Worm (Caenorhabditis elegans) whole organism, L4 larva: ENCODE results near the gene C26F1.3.

Experiments used
- D1046.2 ChIP-seq: fragments of 200-800 bp; sonication (Bioruptor generic); IDR thresholded peaks from 2 replicates; pipeline ENCODE4 v1.3.6; 2022; ENCODE audit warnings: missing genetic modification characterization, missing compliant biosample characterization
- F37D6.2 ChIP-seq: sonication (generic microtip); optimal IDR thresholded peaks from 2 replicates; lab custom pipeline; 2016; ENCODE audit warnings: mild to moderate bottlenecking, missing genetic modification characterization, missing compliant biosample characterization
- T26A8.4 ChIP-seq: fragments of 200-800 bp; sonication (Bioruptor generic); IDR thresholded peaks from 2 replicates; pipeline ENCODE4 v1.3.6; 2022; ENCODE audit warnings: missing genetic modification characterization, missing compliant biosample characterization
- Y105C5A.15 ChIP-seq: fragments of 200-800 bp; sonication (Bioruptor generic); IDR thresholded peaks from 2 replicates; pipeline ENCODE4 v1.3.6; 2022; ENCODE audit warnings: missing genetic modification characterization, missing compliant biosample characterization
- ZK546.5 ChIP-seq, 2 experiments: sonication (generic microtip); optimal IDR thresholded peaks; 2 replicates each; lab custom pipeline; 2017; ENCODE audit warnings: missing biosample characterization in 2 of 2, missing genetic modification characterization in 2 of 2
- aha-1 ChIP-seq: fragments of 150-350 bp; peaks from one replicate; lab custom pipeline; 2014; ENCODE audit warnings: missing biosample characterization, missing genetic modification characterization
- arid-1 ChIP-seq: fragments of 200-800 bp; sonication (Bioruptor generic); conservative IDR thresholded peaks from 2 replicates; pipeline ENCODE4 v1.3.6; 2022; ENCODE audit warnings: missing genetic modification reagents, missing genetic modification characterization, missing compliant biosample characterization
- attf-4 ChIP-seq: sonication (generic microtip); optimal IDR thresholded peaks from 3 replicates; lab custom pipeline; 2017; ENCODE audit warnings: missing biosample characterization, missing genetic modification characterization
- ceh-20 ChIP-seq: fragments of 200-800 bp; sonication (Bioruptor generic); IDR thresholded peaks from 2 replicates; pipeline ENCODE4 v1.3.6; 2022; ENCODE audit warnings: missing genetic modification reagents, missing genetic modification characterization, missing compliant biosample characterization
- ceh-32 ChIP-seq: sonication (generic microtip); optimal IDR thresholded peaks from 2 replicates; lab custom pipeline; 2016; ENCODE audit warnings: mild to moderate bottlenecking, missing genetic modification characterization, missing compliant biosample characterization; ENCODE audit not compliant: poor library complexity
- ceh-82 ChIP-seq: sonication (generic microtip); optimal IDR thresholded peaks from 2 replicates; lab custom pipeline; 2017; ENCODE audit warnings: missing biosample characterization, missing genetic modification characterization
- ces-1 ChIP-seq: fragments of 150-350 bp; sonication (generic microtip); optimal IDR thresholded peaks from 4 replicates; lab custom pipeline; 2014; ENCODE audit warnings: missing biosample characterization, missing genetic modification reagents, missing genetic modification characterization
- daf-16 ChIP-seq, 3 experiments: sonication (generic microtip); optimal IDR thresholded peaks; 2 replicates each; lab custom pipeline; 2016 to 2017; ENCODE audit warnings: missing genetic modification characterization in 3 of 3, missing genetic modification reagents in 3 of 3, mild to moderate bottlenecking in 2 of 3, missing compliant biosample characterization in 2 of 3, missing biosample characterization in 1 of 3, moderate library complexity in 1 of 3
- dmd-6 ChIP-seq: fragments of 200-800 bp; sonication (Bioruptor generic); IDR thresholded peaks from 2 replicates; pipeline ENCODE4 v1.3.6; 2022; ENCODE audit warnings: missing genetic modification reagents, missing genetic modification characterization, missing compliant biosample characterization
- dpl-1 ChIP-seq: fragments of 150-350 bp; optimal IDR thresholded peaks from 2 replicates; lab custom pipeline; 2014; ENCODE audit warnings: missing biosample characterization, missing genetic modification reagents, missing genetic modification characterization
- duxl-1 ChIP-seq: sonication (generic microtip); optimal IDR thresholded peaks from 2 replicates; lab custom pipeline; 2016; ENCODE audit warnings: mild to moderate bottlenecking, missing genetic modification characterization, moderate library complexity, missing compliant biosample characterization; ENCODE audit not compliant: poor library complexity
- dve-1 ChIP-seq: sonication (generic microtip); optimal IDR thresholded peaks from 2 replicates; lab custom pipeline; 2017; ENCODE audit warnings: antibody characterized with exemption, mild to moderate bottlenecking, missing genetic modification characterization, missing compliant biosample characterization; ENCODE audit not compliant: insufficient read depth
- egl-27 ChIP-seq: sonication (generic microtip); optimal IDR thresholded peaks from 3 replicates; lab custom pipeline; 2017; ENCODE audit warnings: missing biosample characterization, missing genetic modification reagents, missing genetic modification characterization
- fkh-10 ChIP-seq: fragments of 150-350 bp; optimal IDR thresholded peaks from 2 replicates; lab custom pipeline; 2014; ENCODE audit warnings: missing biosample characterization, missing genetic modification reagents, missing genetic modification characterization
- gei-8 ChIP-seq: fragments of 200-800 bp; sonication (Bioruptor generic); optimal IDR thresholded peaks from 2 replicates; lab custom pipeline; 2018; ENCODE audit warnings: mild to moderate bottlenecking, missing genetic modification characterization, missing compliant biosample characterization
- hlh-11 ChIP-seq: fragments of 200-800 bp; sonication (Bioruptor generic); optimal IDR thresholded peaks from 2 replicates; lab custom pipeline; 2018; ENCODE audit warnings: mild to moderate bottlenecking, missing genetic modification characterization, missing compliant biosample characterization
- hlh-30 ChIP-seq: sonication (generic microtip); optimal IDR thresholded peaks from 2 replicates; lab custom pipeline; 2017; ENCODE audit warnings: antibody characterized with exemption, mild to moderate bottlenecking, missing genetic modification characterization, missing compliant biosample characterization; ENCODE audit not compliant: insufficient read depth
- hmg-1.1 ChIP-seq: fragments of 200-800 bp; sonication (Bioruptor generic); IDR thresholded peaks from 2 replicates; pipeline ENCODE4 v1.3.6; 2022; ENCODE audit warnings: missing genetic modification reagents, missing genetic modification characterization, missing compliant biosample characterization
- lim-7 ChIP-seq: fragments of 200-800 bp; sonication (Bioruptor generic); IDR thresholded peaks from 2 replicates; pipeline ENCODE4 v1.3.6; 2022; ENCODE audit warnings: missing genetic modification characterization, missing compliant biosample characterization
- lin-1 ChIP-seq: fragments of 200-800 bp; sonication (Bioruptor generic); IDR thresholded peaks from 2 replicates; pipeline ENCODE4 v1.3.6; 2022; ENCODE audit warnings: missing genetic modification reagents, missing genetic modification characterization, missing compliant biosample characterization
- lin-39 ChIP-seq: fragments of 150-350 bp; optimal IDR thresholded peaks from 2 replicates; lab custom pipeline; 2014; ENCODE audit warnings: missing biosample characterization, missing genetic modification reagents, missing genetic modification characterization
- lsy-2 ChIP-seq, 2 experiments: fragments of 150-350 bp in 1 of 2; sonication (generic microtip) in 1 of 2; optimal IDR thresholded peaks; 2 replicates each; lab custom pipeline; 2014 to 2017; ENCODE audit warnings: missing biosample characterization in 2 of 2, missing genetic modification characterization in 2 of 2
- mdl-1 ChIP-seq, 2 experiments: fragments of 150-350 bp in 1 of 2; sonication (generic microtip) in 1 of 2; optimal IDR thresholded peaks; 2 replicates each; lab custom pipeline; 2014 to 2017; ENCODE audit warnings: missing biosample characterization in 2 of 2, missing genetic modification characterization in 2 of 2
- mep-1 ChIP-seq: fragments of 150-350 bp; sonication (generic microtip); optimal IDR thresholded peaks from 3 replicates; lab custom pipeline; 2014; ENCODE audit warnings: missing biosample characterization, missing genetic modification characterization
- mxl-3 ChIP-seq: fragments of 200-800 bp; sonication (Bioruptor generic); optimal IDR thresholded peaks from 2 replicates; lab custom pipeline; 2018; ENCODE audit warnings: mild to moderate bottlenecking, missing genetic modification characterization, missing compliant biosample characterization
- nhr-11 ChIP-seq: fragments of 150-350 bp; optimal IDR thresholded peaks from 2 replicates; lab custom pipeline; 2014; ENCODE audit warnings: missing biosample characterization, missing genetic modification characterization
- nhr-25 ChIP-seq: sonication (generic microtip); optimal IDR thresholded peaks from 2 replicates; lab custom pipeline; 2017; ENCODE audit warnings: missing genetic modification characterization, mild to moderate bottlenecking, missing compliant biosample characterization, antibody characterized with exemption, moderate library complexity, borderline replicate concordance; ENCODE audit not compliant: insufficient read depth
- nhr-28 ChIP-seq: fragments of 150-350 bp; optimal IDR thresholded peaks from 2 replicates; lab custom pipeline; 2014; ENCODE audit warnings: missing biosample characterization, missing genetic modification characterization
- nhr-42 ChIP-seq: fragments of 200-800 bp; sonication (Bioruptor generic); IDR thresholded peaks from 2 replicates; pipeline ENCODE4 v1.3.6; 2022; ENCODE audit warnings: missing genetic modification characterization, missing compliant biosample characterization
- nhr-48 ChIP-seq: sonication (generic microtip); optimal IDR thresholded peaks from 2 replicates; lab custom pipeline; 2016; ENCODE audit warnings: mild to moderate bottlenecking, missing genetic modification characterization, missing compliant biosample characterization
- nhr-77 ChIP-seq: fragments of 150-350 bp; optimal IDR thresholded peaks from 2 replicates; lab custom pipeline; 2014; ENCODE audit warnings: missing biosample characterization, missing genetic modification characterization
- pqm-1 ChIP-seq: sonication (generic microtip); optimal IDR thresholded peaks from 2 replicates; lab custom pipeline; 2017; ENCODE audit warnings: missing biosample characterization, missing genetic modification characterization
- rbr-2 ChIP-seq: sonication (generic microtip); optimal IDR thresholded peaks from 2 replicates; lab custom pipeline; 2016; ENCODE audit warnings: missing genotype, missing genetic modification characterization, missing compliant biosample characterization
- unc-62 ChIP-seq, 3 experiments: fragments of 150-350 bp in 1 of 3; sonication (generic microtip); optimal IDR thresholded peaks in 2 of 3; peaks in 1 of 3; 1 replicate in 1 of 3; 2 replicates in 2 of 3; lab custom pipeline; 2014 to 2017; ENCODE audit warnings: missing biosample characterization in 3 of 3, missing genetic modification characterization in 3 of 3, missing genetic modification reagents in 3 of 3, missing genotype in 1 of 3
- vab-7 ChIP-seq: fragments of 200-800 bp; sonication (Bioruptor generic); IDR thresholded peaks from 2 replicates; pipeline ENCODE4 v1.3.6; 2022; ENCODE audit warnings: missing genetic modification reagents, missing genetic modification characterization, missing compliant biosample characterization
- zag-1 ChIP-seq: fragments of 150-350 bp; optimal IDR thresholded peaks from 2 replicates; lab custom pipeline; 2014; ENCODE audit warnings: missing biosample characterization, missing genetic modification characterization
- zfp-3 ChIP-seq: fragments of 200-800 bp; sonication (Bioruptor generic); conservative IDR thresholded peaks from 2 replicates; pipeline ENCODE4 v1.3.6; 2022; ENCODE audit warnings: missing genetic modification reagents, missing genetic modification characterization, missing compliant biosample characterization
- zip-11 ChIP-seq: fragments of 200-800 bp; sonication (Bioruptor generic); IDR thresholded peaks from 2 replicates; pipeline ENCODE4 v1.3.6; 2022; ENCODE audit warnings: missing genetic modification characterization, missing compliant biosample characterization

Gene C26F1.3

DNA sequence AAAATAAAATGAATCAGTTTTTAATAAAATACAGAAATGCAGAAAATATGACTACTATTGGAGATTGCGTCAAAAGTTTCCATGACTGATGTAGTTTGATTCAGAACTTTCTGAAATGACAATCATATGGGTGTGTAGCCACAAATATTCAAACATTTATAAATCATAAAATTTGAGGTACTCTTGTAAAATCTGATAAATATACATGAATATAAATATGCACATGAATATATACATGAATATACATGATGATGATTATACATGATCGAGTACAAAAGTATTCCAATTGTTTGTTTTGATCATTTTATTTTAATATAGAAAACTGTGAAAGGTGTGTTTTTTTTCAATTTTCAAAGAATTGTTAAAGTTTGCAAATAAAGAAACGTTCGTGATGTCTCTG, 22.5 kb upstream of the C26F1.3 start, which contains the start of gene T05B11.4:
TSS of gene T05B11.4 (minus strand) at position 101 of the 400 bp plus-strand sequence.
- TF ChIP-seq dve-1 (tag; lab: Kevin White, UChicago), result no peak

DNA sequence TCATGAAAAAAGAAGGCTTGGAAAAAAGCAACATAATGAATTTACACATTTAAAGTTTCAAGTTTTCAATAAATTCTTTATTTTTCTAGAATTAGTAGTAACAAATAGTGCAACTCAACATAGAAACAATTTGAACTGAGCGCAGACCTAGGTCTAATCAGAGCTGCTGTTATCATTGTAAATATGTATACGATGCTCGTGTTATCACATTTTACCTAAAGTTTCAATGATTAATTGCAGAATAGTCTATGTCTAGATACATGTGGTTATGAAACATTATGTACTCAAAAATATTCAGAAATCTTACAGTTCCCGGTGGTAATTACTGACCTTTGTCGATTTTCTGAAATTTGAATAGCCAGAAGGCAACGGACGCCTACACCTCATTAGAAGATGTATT, 21.1 kb upstream of the C26F1.3 start:
- no peak for TF ChIP-seq nhr-25 (tag; lab: Kevin White, UChicago)
- TF ChIP-seq lin-39 (tag; lab: Kevin White, UChicago), result no peak
- TF ChIP-seq dpl-1 (GFP tag; lab: Kevin White, UChicago), result no peak
- peak; percentile 38 for TF ChIP-seq pqm-1
- TF ChIP-seq nhr-28 (tag; lab: Kevin White, UChicago), result no peak
- TF ChIP-seq daf-16 (GFP tag; optimal IDR thresholded peaks at IDR 0.05; lab: Kevin White, UChicago), result no peak
- peak; percentile 56 for TF ChIP-seq daf-16 (tag; optimal IDR thresholded peaks at IDR 0.05; lab: Kevin White, UChicago)
- no peak for TF ChIP-seq ZK546.5 (tag; optimal IDR thresholded peaks at IDR 0.05; lab: Kevin White, UChicago)
- TF ChIP-seq ceh-82, result no peak
- no peak for TF ChIP-seq zag-1
- TF ChIP-seq vab-7 (GFP tag; lab: Robert Waterston, UW), result no peak
- no peak; the same call in 1 of the 2 replicates for TF ChIP-seq dmd-6 (GFP tag; lab: Robert Waterston, UW)
- TF ChIP-seq ceh-32 (tag; lab: Kevin White, UChicago), result no peak
- no peak for TF ChIP-seq aha-1 (tag; lab: Kevin White, UChicago)
- TF ChIP-seq gei-8, result no peak
- TF ChIP-seq attf-4 (tag; lab: Kevin White, UChicago), result no peak
- TF ChIP-seq mep-1 (tag; lab: Kevin White, UChicago), result no peak
- no peak for TF ChIP-seq zip-11 (GFP tag; lab: Robert Waterston, UW)

DNA sequence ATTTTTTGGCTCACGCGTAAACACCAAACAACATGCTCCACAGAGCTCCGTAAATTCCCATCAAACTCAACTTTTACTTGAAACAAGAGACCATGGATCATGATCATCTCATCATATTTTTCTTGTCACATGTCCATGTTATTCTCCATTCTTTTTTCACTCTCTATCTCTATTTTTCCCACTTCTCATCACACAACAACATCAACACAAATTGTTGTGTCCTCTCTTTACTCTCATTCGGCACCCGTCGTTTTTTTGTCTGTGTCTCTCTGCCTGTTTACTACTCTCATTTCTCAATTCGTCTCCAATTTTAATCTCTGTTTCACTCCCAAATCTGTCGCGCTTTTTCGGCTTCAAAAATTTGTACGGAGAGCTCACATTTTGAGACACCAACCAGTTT, 17.8 kb upstream of the C26F1.3 start:
- TF ChIP-seq dve-1 (tag; lab: Kevin White, UChicago), result peak; percentile 41
- TF ChIP-seq daf-16 (GFP tag; optimal IDR thresholded peaks at IDR 0.05; lab: Kevin White, UChicago), result peak in 1 of 2 experiments; percentile 92
- TF ChIP-seq daf-16 (tag; optimal IDR thresholded peaks at IDR 0.05; lab: Kevin White, UChicago), result peak; percentile 87
- no peak for TF ChIP-seq D1046.2 (GFP tag; lab: Robert Waterston, UW)
- peak; percentile 78 for TF ChIP-seq nhr-11 (tag; lab: Kevin White, UChicago)
- TF ChIP-seq arid-1, result no peak
- no peak for TF ChIP-seq Y105C5A.15
- TF ChIP-seq nhr-77 (tag; lab: Kevin White, UChicago), result no peak
- no peak for TF ChIP-seq F37D6.2 (tag; lab: Kevin White, UChicago)
- TF ChIP-seq dpl-1 (GFP tag; lab: Kevin White, UChicago), result peak; percentile 17
- TF ChIP-seq mxl-3 (GFP tag; lab: Kevin White, UChicago), result no peak
- TF ChIP-seq ces-1, result no peak
- peak; percentile 2 for TF ChIP-seq fkh-10 (GFP tag; lab: Kevin White, UChicago)
- no peak for TF ChIP-seq nhr-42 (GFP tag; lab: Robert Waterston, UW)
- TF ChIP-seq ceh-20 (GFP tag; lab: Robert Waterston, UW), result peak; percentile 57; the same call in 1 of the 2 replicates
- TF ChIP-seq nhr-48 (tag; lab: Kevin White, UChicago), result no peak
- no peak for TF ChIP-seq lin-1 (GFP tag; lab: Robert Waterston, UW)
- peak in 1 of 2 experiments; percentile 52 for TF ChIP-seq lsy-2 (tag; optimal IDR thresholded peaks at IDR 0.05; lab: Kevin White, UChicago)
- TF ChIP-seq rbr-2, result peak; percentile 52
- TF ChIP-seq zfp-3 (GFP tag; lab: Robert Waterston, UW), result no peak
- peak; percentile 82 for TF ChIP-seq hlh-30 (tag; lab: Kevin White, UChicago)
- TF ChIP-seq ceh-82, result no peak
- TF ChIP-seq hmg-1.1 (GFP tag; lab: Robert Waterston, UW), result 0 out of 2 replicates have a peak, but pooled peaks have one; percentile 37
- TF ChIP-seq unc-62 (GFP tag; optimal IDR thresholded peaks at IDR 0.05 in 1 of 2; lab: Kevin White, UChicago), result peak in 1 of 2 experiments; percentile 99
- no peak for TF ChIP-seq unc-62 (tag; optimal IDR thresholded peaks at IDR 0.05; lab: Kevin White, UChicago)
- TF ChIP-seq lim-7 (GFP tag; lab: Robert Waterston, UW), result no peak
- TF ChIP-seq hlh-11 (tag; lab: Kevin White, UChicago), result peak; percentile 61
- TF ChIP-seq aha-1 (tag; lab: Kevin White, UChicago), result peak; percentile 92
- no peak for TF ChIP-seq duxl-1
- TF ChIP-seq gei-8, result no peak
- peak; percentile 76 for TF ChIP-seq nhr-28 (tag; lab: Kevin White, UChicago)
- TF ChIP-seq dmd-6 (GFP tag; lab: Robert Waterston, UW), result peak; percentile 57
- TF ChIP-seq mdl-1 (tag; optimal IDR thresholded peaks at IDR 0.05; lab: Kevin White, UChicago), result peak in 1 of 2 experiments; percentile 86
- no peak for TF ChIP-seq egl-27 (tag; lab: Kevin White, UChicago)
- no peak for TF ChIP-seq T26A8.4
- peak; percentile 63 for TF ChIP-seq mep-1 (tag; lab: Kevin White, UChicago)
